Fruit fly (Drosophila melanogaster) Kc167 (cell line): ENCODE measurements around the gene CG13962.

Experiments
- Myc ChIP-seq: fragments of >200 bp; optimal IDR thresholded peaks from 2 replicates; lab custom pipeline; 2017; ENCODE audit warnings: missing external identifiers
- Sin3A ChIP-seq: fragments of >200 bp; optimal IDR thresholded peaks from 2 replicates; lab custom pipeline; 2018; ENCODE audit warnings: missing external identifiers
- h ChIP-seq: fragments of >200 bp; optimal IDR thresholded peaks from 3 replicates; lab custom pipeline; 2018; ENCODE audit warnings: missing external identifiers
- insv ChIP-seq: fragments of >200 bp; optimal IDR thresholded peaks from 3 replicates; lab custom pipeline; 2018; ENCODE audit warnings: missing external identifiers
- psq ChIP-seq: fragments of >200 bp; optimal IDR thresholded peaks from 2 replicates; lab custom pipeline; 2017; ENCODE audit warnings: missing external identifiers
- ttk ChIP-seq: sonication (Bioruptor generic); optimal IDR thresholded peaks from 2 replicates; lab custom pipeline; 2017; ENCODE audit warnings: missing external identifiers

The CG13962 gene

DNA sequence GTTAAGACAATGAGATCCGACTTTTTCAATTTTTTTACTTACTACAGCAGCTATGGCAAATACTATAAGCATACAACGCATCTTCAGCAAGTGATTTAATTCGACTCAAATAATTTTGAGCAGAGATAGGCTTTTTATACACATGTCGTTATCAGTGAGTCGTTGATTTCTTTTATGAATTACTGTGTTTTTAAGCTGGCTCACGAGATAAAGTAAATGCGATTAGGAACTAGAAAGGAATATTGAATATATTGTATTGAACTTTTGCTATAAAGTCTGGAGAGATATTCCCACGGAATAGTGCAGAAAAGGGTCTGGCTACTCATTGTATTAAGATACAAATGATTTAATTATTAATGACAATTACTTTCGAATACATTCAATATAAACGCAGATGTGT, at the start of gene CG13962:
TSS of gene CG13962 (minus strand) at position 101 of the 400 bp plus-strand sequence.
- TF ChIP-seq Myc (no peak), ttk (no peak), h (lab: Kevin White, UChicago) (no peak), psq (lab: Kevin White, UChicago) (no peak), insv (no peak)

DNA sequence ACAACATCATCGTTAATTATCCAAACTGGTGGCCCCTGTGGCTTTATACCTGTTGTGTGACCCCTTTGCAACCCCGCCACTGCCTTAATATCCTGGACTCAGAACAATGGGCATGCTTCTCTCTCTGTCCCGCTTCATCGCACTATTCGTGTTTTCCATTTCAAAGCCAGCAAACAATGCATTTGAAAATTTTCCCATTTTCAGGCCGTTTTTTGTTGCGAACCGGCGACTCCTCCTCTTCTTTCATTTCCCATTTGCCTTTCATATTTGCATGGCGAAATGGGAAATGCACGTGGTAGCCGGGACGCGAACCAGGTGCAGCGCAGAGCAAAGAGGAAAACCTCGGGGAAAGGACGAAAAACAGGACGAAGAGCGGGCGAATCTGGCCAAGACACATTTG, 45.4 kb upstream of the CG13962 start:
- TF ChIP-seq insv = no peak
- no peak for TF ChIP-seq h (lab: Kevin White, UChicago)
- TF ChIP-seq Sin3A = no peak

dm6 chr2L:19855235-19855634, 40.9 kb upstream of the CG13962 start:
- TF ChIP-seq ttk (no peak), Myc (no peak), insv (no peak), Sin3A (no peak), h (lab: Kevin White, UChicago) (no peak), psq (lab: Kevin White, UChicago) (no peak)

DNA sequence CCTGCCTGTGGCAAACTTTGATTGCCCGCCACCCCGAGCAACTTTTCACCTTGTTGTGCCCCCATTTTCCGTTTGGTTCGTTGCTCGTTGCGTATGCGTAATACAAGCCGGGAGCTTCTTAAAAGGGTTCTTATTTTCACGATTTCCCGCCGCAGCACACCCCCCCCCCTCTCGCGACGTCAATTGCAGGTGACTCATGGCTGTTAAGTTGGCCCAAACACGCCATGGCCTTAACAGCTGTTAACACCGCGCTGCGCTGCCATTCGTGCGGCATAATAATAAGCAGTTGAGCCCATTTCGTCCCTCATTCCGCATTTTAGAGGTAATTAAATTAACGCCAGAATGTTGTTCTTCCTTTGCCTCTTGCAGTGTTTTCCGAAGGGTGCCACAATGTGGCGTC, 36.6 kb upstream of the CG13962 start:
- no peak for TF ChIP-seq Sin3A
- TF ChIP-seq ttk = no peak
- no peak for TF ChIP-seq insv
- TF ChIP-seq Myc = no peak
- TF ChIP-seq h (lab: Kevin White, UChicago) = no peak
- no peak for TF ChIP-seq psq (lab: Kevin White, UChicago)

DNA sequence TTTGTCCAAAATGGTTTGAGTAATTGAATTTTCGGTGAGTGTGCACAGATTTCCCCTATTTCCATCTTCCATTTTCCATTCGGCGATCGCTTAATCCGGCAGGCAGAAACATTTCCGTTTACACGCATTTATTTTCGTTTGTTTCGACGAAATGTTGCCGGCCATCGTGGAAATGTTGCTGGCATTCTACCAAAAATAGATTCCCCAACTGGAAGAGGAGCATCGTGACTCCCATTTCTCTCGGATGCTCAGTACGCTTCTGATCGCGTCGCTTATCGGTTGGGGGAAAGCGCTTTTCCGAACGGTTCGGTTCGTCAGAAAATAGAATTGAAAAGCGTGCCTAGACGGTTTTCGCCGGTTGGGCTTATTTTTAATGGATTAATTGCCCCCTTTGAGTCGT, 35.4 kb upstream of the CG13962 start:
- TF ChIP-seq Myc (no peak), Sin3A (no peak), insv (no peak), h (lab: Kevin White, UChicago) (no peak), psq (lab: Kevin White, UChicago) (no peak), ttk (no peak)

DNA sequence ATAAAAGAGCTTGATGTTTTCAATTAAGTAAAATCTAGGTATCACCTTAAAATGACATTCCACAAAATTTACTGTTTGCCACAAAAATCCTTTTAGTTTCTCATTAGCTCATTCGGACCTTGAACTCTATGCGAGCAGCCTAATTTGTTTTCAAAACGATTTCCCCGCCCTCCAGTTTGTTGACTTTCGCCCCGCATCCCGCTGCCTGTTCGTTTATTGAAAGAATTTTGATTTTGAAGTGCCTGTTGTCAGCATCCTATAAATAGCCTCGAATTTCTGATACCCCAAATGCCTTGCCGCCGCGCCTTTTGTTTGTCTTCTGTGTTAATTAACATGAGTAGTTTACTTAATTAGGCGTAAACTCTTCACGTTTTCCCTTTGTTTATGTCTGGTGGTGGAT, 33.2 kb upstream of the CG13962 start:
- TF ChIP-seq Sin3A (no peak), ttk (no peak), insv (no peak), h (lab: Kevin White, UChicago) (no peak), psq (lab: Kevin White, UChicago) (no peak), Myc (no peak)

DNA sequence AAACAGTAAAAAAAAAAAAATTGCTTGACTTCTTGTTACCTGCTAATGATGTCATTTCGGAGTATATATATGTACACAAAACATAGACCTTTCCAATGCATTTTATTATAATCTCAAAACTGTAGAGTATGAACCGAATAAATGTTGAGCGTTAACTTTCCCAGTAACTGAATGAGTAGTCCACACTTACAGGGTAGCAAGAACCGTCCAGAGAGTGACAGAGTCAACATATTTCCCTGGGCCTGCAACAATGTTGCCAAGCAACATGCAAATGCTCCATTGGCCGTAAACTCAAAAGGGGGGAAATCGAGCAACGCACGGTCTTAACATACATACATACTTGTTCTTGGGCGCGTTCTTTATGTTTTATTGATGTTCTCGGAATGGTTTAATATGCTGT, 31.9 kb upstream of the CG13962 start:
- TF ChIP-seq insv (no peak), Myc (no peak), psq (lab: Kevin White, UChicago) (no peak), ttk (no peak), h (lab: Kevin White, UChicago) (no peak), Sin3A (no peak)

DNA sequence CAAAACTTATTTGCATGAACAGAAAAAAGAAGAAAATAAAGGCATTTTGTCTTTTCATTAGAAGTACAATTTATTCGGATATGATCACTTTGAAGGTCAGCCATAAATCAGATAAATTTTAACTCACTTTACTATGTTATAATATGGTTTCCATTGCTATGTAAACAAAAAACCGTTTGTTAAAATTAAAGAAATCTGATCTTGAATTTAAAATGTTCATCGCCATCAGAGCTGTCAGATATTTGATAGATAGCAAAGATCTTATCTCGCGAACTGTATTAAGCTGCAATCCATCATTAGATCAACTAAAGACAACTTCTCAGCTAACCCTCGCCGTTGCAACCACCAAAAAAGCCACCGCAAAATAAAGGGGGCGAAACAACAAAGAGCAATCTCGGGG, 21.9 kb upstream of the CG13962 start:
- no peak for TF ChIP-seq Myc
- no peak for TF ChIP-seq ttk
- no peak for TF ChIP-seq h (lab: Kevin White, UChicago)
- TF ChIP-seq insv = no peak
- TF ChIP-seq Sin3A = no peak
- TF ChIP-seq psq (lab: Kevin White, UChicago) = no peak

DNA sequence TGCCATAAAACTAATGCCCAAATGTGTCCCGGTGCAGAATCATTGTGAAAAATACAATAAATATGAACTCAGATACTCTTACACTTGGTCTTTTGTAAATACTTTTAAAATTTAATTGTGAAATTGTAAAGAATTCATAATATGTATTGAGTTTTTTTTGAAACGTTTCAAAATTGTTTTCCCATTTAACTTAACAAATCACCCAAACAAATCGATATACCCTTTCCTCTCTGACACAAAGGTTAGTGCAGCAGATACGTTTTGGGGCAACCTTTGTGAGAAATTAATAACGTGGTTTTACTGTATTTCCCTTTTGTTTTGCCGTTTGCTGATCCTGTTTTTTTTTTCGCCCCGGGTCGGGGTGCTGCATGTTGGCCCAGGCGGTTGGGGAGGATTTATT, 20.9 kb upstream of the CG13962 start:
- no peak for TF ChIP-seq h (lab: Kevin White, UChicago)
- no peak for TF ChIP-seq Sin3A
- no peak for TF ChIP-seq Myc
- no peak for TF ChIP-seq ttk
- TF ChIP-seq insv = no peak
- TF ChIP-seq psq (lab: Kevin White, UChicago) = no peak

dm6 chr2L:19831388-19831787, 17.1 kb upstream of the CG13962 start:
- TF ChIP-seq h (lab: Kevin White, UChicago) (no peak), psq (lab: Kevin White, UChicago) (no peak), ttk (no peak), Sin3A (no peak), Myc (no peak), insv (no peak)

dm6 chr2L:19829353-19829752, 15.0 kb upstream of the CG13962 start:
- TF ChIP-seq insv = no peak
- no peak for TF ChIP-seq psq (lab: Kevin White, UChicago)
- no peak for TF ChIP-seq Sin3A
- no peak for TF ChIP-seq Myc
- TF ChIP-seq ttk = no peak
- no peak for TF ChIP-seq h (lab: Kevin White, UChicago)

dm6 chr2L:19824290-19824689, 10.0 kb upstream of the CG13962 start:
- no peak for TF ChIP-seq Myc
- TF ChIP-seq ttk = no peak
- no peak for TF ChIP-seq psq (lab: Kevin White, UChicago)
- no peak for TF ChIP-seq Sin3A
- TF ChIP-seq insv = no peak
- TF ChIP-seq h (lab: Kevin White, UChicago) = no peak

DNA sequence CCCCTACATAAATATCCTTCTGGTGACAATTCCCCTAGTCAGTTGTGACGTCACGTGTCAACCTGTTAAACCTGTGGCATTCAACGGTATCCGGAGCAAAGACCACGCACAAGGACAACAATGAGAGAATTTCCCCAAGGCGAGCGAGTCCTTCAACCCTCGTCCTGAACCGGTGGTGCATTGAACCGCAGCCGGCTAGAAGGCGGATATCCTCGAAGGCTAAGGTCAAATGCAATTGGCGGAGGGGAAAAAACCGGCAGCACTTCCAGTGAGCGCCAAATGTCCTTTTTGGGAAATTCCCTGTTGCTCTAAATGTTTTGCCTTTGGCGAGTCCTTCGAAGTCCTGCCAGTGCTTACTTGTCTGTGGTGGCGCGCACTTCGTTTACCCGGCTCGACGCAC, 5.6 kb upstream of the CG13962 start:
- no peak for TF ChIP-seq psq (lab: Kevin White, UChicago)
- no peak for TF ChIP-seq Myc
- no peak for TF ChIP-seq h (lab: Kevin White, UChicago)
- TF ChIP-seq Sin3A = no peak
- no peak for TF ChIP-seq ttk
- TF ChIP-seq insv = no peak

DNA sequence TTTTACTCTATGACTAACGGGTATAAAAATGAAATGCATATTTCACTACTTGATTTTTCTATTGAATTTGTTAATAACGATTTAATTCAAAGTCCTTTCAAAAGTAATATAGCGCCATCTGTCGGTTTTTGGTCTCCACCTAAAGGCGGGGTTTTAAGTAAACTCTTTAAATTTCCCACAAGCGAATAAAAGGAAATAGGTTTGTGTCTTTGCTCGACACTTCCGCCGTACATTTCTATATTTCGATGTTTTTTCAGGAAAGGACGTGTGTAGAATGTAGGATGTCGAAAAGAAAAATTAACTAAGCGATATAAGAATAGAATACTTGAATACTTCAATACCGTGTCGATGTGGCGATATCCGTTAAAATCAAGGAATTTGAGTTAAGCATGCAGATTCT, 2.8 kb upstream of the CG13962 start:
- TF ChIP-seq psq (lab: Kevin White, UChicago) (no peak), Myc (no peak), ttk (no peak), insv (no peak), h (lab: Kevin White, UChicago) (no peak), Sin3A (no peak)

dm6 chr2L:19810642-19811041, 3.7 kb downstream of the CG13962 start:
- no peak for TF ChIP-seq insv
- TF ChIP-seq h (lab: Kevin White, UChicago) = no peak
- TF ChIP-seq Myc = no peak
- no peak for TF ChIP-seq Sin3A
- TF ChIP-seq psq (lab: Kevin White, UChicago) = no peak
- no peak for TF ChIP-seq ttk
